Worm (Caenorhabditis elegans): Measurements from ENCODE around the gene pdcd-2.

- TF ChIP-seq flt-1 (GFP tag; IDR thresholded peaks at IDR 0.05) (no peak), T22C8.4 (GFP tag; IDR thresholded peaks at IDR 0.05) (no peak), cog-1 (tag; optimal IDR thresholded peaks at IDR 0.05) (no peak)
Observed at ce11 chrIII:4439493-4439983, 21.7 kb upstream of the pdcd-2 start, which contains the start of gene C28A5.2.
